Worm (Caenorhabditis elegans): ENCODE measurements around the gene cpg-23.

cpg-23 gene

DNA sequence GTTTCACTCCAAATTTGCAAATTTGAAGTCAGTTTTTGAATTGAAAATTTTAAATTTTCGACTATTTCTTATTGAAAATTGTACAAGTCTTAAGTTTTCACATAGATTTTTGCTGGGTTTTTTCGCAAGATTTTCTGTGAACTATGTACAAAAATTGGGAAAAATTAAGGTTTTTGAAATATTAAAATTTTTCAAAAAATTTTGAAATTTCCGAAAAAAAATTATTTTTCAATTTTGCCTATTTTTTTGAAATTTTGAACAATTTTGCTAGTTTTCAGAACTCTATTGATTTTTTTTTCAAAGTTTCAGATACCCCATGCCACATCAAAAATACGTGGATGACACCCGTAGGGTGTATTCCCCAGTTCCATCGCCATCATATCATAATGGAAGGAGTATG is 13.2 kb downstream of the cpg-23 start, which contains the start of gene tsp-13:
Gene tsp-13, plus strand, starts transcription at position 301 of the 400 bp plus-strand sequence.
- TF ChIP-seq lsy-2 (tag; optimal IDR thresholded peaks at IDR 0.05), result no peak
- TF ChIP-seq dmd-8 (GFP tag; IDR thresholded peaks at IDR 0.05), result no peak
- no peak for TF ChIP-seq saeg-2 (GFP tag; IDR thresholded peaks at IDR 0.05)
- no peak for TF ChIP-seq nhr-6 (tag; optimal IDR thresholded peaks at IDR 0.05)
- no peak for TF ChIP-seq ztf-7 (tag; optimal IDR thresholded peaks at IDR 0.05)
- TF ChIP-seq nhr-48 (tag; optimal IDR thresholded peaks at IDR 0.05), result no peak
- TF ChIP-seq lin-29 (GFP tag; IDR thresholded peaks at IDR 0.05), result no peak
- TF ChIP-seq nhr-10 (tag; optimal IDR thresholded peaks at IDR 0.05), result no peak
- no peak for TF ChIP-seq mep-1 (tag; optimal IDR thresholded peaks at IDR 0.05)
- TF ChIP-seq zip-2 (tag; optimal IDR thresholded peaks at IDR 0.05), result no peak
- TF ChIP-seq arid-1 (GFP tag; conservative IDR thresholded peaks at IDR 0.05), result no peak

- TF ChIP-seq ztf-11 (tag; optimal IDR thresholded peaks at IDR 0.05) (no peak), dmd-6 (GFP tag; IDR thresholded peaks at IDR 0.05) (peak; percentile 95), dmd-8 (GFP tag; IDR thresholded peaks at IDR 0.05) (no peak), lin-38 (GFP tag; IDR thresholded peaks at IDR 0.05) (peak; percentile 88), dve-1 (tag; optimal IDR thresholded peaks at IDR 0.05; ENCODE audit: insufficient read depth) (peak; percentile 99), egl-43 (GFP tag; IDR thresholded peaks at IDR 0.05) (no peak), nhr-6 (tag; optimal IDR thresholded peaks at IDR 0.05) (peak; percentile 95), fos-1 (tag; optimal IDR thresholded peaks at IDR 0.05) (peak; percentile 73), nhr-77 (tag; optimal IDR thresholded peaks at IDR 0.05) (peak; percentile 93), arid-1 (GFP tag; conservative IDR thresholded peaks at IDR 0.05) (no peak), lin-13 (GFP tag; optimal IDR thresholded peaks at IDR 0.05) (peak; percentile 83), tag-97 (GFP tag; IDR thresholded peaks at IDR 0.05) (no peak), daf-16 (GFP tag; optimal IDR thresholded peaks at IDR 0.05) (peak in 1 of 2 experiments; percentile 96), daf-16 (tag; optimal IDR thresholded peaks at IDR 0.05) (peak; percentile 100), ZK546.5 (tag; optimal IDR thresholded peaks at IDR 0.05) (no peak), nhr-102 (tag; optimal IDR thresholded peaks at IDR 0.05) (peak; percentile 78), lir-3 (tag; optimal IDR thresholded peaks at IDR 0.05) (no peak), zag-1 (tag; optimal IDR thresholded peaks at IDR 0.05) (no peak), spr-1 (tag; optimal IDR thresholded peaks at IDR 0.05) (no peak), T20F7.1 (GFP tag; optimal IDR thresholded peaks at IDR 0.05) (peak; percentile 80), jun-1 (tag; optimal IDR thresholded peaks at IDR 0.05) (peak; percentile 48), hlh-30 (tag; optimal IDR thresholded peaks at IDR 0.05; ENCODE audit: insufficient read depth) (peak; percentile 30), aha-1 (tag) (peak; percentile 80), rbr-2 (tag; optimal IDR thresholded peaks at IDR 0.05) (peak; percentile 14), mes-2 (tag; optimal IDR thresholded peaks at IDR 0.05; ENCODE audit: poor library complexity, severe bottlenecking) (peak; percentile 81), mep-1 (tag; optimal IDR thresholded peaks at IDR 0.05) (peak; percentile 84), lin-1 (GFP tag; IDR thresholded peaks at IDR 0.05) (peak; percentile 94), ceh-20 (GFP tag; IDR thresholded peaks at IDR 0.05) (peak; percentile 71; the same call in 1 of the 2 replicates), nhr-11 (tag; optimal IDR thresholded peaks at IDR 0.05) (no peak), pqm-1 (tag; optimal IDR thresholded peaks at IDR 0.05) (peak; percentile 98), lin-29 (GFP tag; IDR thresholded peaks at IDR 0.05) (no peak), hif-1 (tag; optimal IDR thresholded peaks at IDR 0.05) (peak in 1 of 2 experiments; percentile 46), Y105C5A.15 (GFP tag; IDR thresholded peaks at IDR 0.05) (no peak), mdl-1 (tag; optimal IDR thresholded peaks at IDR 0.05) (peak in 1 of 2 experiments; percentile 53), hmg-1.1 (GFP tag; IDR thresholded peaks at IDR 0.05) (no peak), madf-9 (GFP tag; conservative IDR thresholded peaks at IDR 0.05) (no peak; the same call in 1 of the 2 replicates), zip-2 (tag; optimal IDR thresholded peaks at IDR 0.05) (peak; percentile 13), daf-12 (tag; optimal IDR thresholded peaks at IDR 0.05) (no peak), zip-11 (GFP tag; IDR thresholded peaks at IDR 0.05) (no peak), php-3 (GFP tag; IDR thresholded peaks at IDR 0.05) (peak; percentile 88), cey-2 (tag; optimal IDR thresholded peaks at IDR 0.05; ENCODE audit: borderline replicate concordance, insufficient read depth) (peak; percentile 71), tra-1 (GFP tag; IDR thresholded peaks at IDR 0.05) (peak; percentile 51; the same call in 1 of the 2 replicates), hlh-11 (tag; optimal IDR thresholded peaks at IDR 0.05) (peak; percentile 90), nhr-25 (tag; optimal IDR thresholded peaks at IDR 0.05; ENCODE audit: borderline replicate concordance, insufficient read depth) (no peak)
These were observed 18.1 kb downstream of the cpg-23 start, which contains the start of gene Y39B6A.5 for ce11 chrV:19158664-19159063. TSS of gene Y39B6A.5 (minus strand) at chrV:19158877.
